Worm (Caenorhabditis elegans) whole organism, midembryonic: ENCODE measurements around the gene cec-5.

Experiments used
- T22C8.4 ChIP-seq: fragments of 200-800 bp; sonication (Bioruptor generic); IDR thresholded peaks from 2 replicates; pipeline ENCODE4 v1.3.6; 2022; ENCODE audit warnings: missing genetic modification characterization, missing compliant biosample characterization
- ref-1 ChIP-seq: fragments of 200-800 bp; sonication (Bioruptor generic); conservative IDR thresholded peaks from 2 replicates; pipeline ENCODE4 v1.3.6; 2022; ENCODE audit warnings: missing genetic modification reagents, missing genetic modification characterization, missing compliant biosample characterization
- ztf-29 ChIP-seq: fragments of 200-800 bp; sonication (Bioruptor generic); IDR thresholded peaks from 2 replicates; pipeline ENCODE4 v1.3.6; 2022; ENCODE audit warnings: missing genetic modification reagents, missing genetic modification characterization, missing compliant biosample characterization

DNA sequence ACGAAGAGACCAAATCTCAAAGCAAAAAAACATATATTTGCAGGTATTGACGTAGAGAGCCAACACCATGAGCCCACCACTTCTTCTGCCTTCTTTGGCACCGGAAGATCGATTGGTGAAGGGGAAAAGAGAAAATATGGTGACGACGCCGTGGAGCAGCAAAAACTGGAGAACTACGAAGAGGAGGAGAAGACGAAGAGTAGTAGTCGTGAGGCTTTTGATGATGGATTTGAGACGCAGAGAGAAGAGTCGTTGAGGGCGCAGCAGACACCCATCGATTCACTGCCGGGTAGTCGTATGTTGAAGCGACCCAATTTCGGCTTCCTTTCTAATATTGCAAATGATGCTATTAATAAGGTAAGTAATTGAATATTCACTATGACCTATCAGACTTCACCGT is 31.5 kb upstream of the cec-5 start:
- TF ChIP-seq ref-1 (GFP tag; lab: Robert Waterston, UW) (no peak), T22C8.4 (no peak), ztf-29 (no peak)
